Worm (Caenorhabditis elegans) whole organism, L4 larva: ENCODE measurements around the gene dcn-1.

ENCODE experiments used
- T20F7.1 ChIP-seq: fragments of 200-800 bp; sonication (Bioruptor generic); optimal IDR thresholded peaks from 2 replicates; lab custom pipeline; 2018; ENCODE audit warnings: mild to moderate bottlenecking, missing genetic modification characterization, missing compliant biosample characterization
- ceh-32 ChIP-seq: sonication (generic microtip); optimal IDR thresholded peaks from 2 replicates; lab custom pipeline; 2016; ENCODE audit warnings: mild to moderate bottlenecking, missing genetic modification characterization, missing compliant biosample characterization; ENCODE audit not compliant: poor library complexity
- dve-1 ChIP-seq: sonication (generic microtip); optimal IDR thresholded peaks from 2 replicates; lab custom pipeline; 2017; ENCODE audit warnings: antibody characterized with exemption, mild to moderate bottlenecking, missing genetic modification characterization, missing compliant biosample characterization; ENCODE audit not compliant: insufficient read depth
- lin-13 ChIP-seq: fragments of 150-350 bp; optimal IDR thresholded peaks from 2 replicates; lab custom pipeline; 2014; ENCODE audit warnings: missing biosample characterization, missing genetic modification reagents, missing genetic modification characterization
- lin-15B ChIP-seq: fragments of 150-350 bp; sonication (generic microtip); optimal IDR thresholded peaks from 3 replicates; lab custom pipeline; 2014; ENCODE audit warnings: missing biosample characterization, missing genetic modification characterization
- lin-38 ChIP-seq: fragments of 200-800 bp; sonication (Bioruptor generic); IDR thresholded peaks from 2 replicates; pipeline ENCODE4 v1.3.6; 2022; ENCODE audit warnings: missing genetic modification reagents, missing genetic modification characterization, missing compliant biosample characterization
- lsy-2 ChIP-seq, 2 experiments: fragments of 150-350 bp in 1 of 2; sonication (generic microtip) in 1 of 2; optimal IDR thresholded peaks; 2 replicates each; lab custom pipeline; 2014 to 2017; ENCODE audit warnings: missing biosample characterization in 2 of 2, missing genetic modification characterization in 2 of 2
- mdt-29 ChIP-seq: fragments of 200-800 bp; sonication (Bioruptor generic); IDR thresholded peaks from 2 replicates; pipeline ENCODE4 v1.3.6; 2022; ENCODE audit warnings: missing genetic modification reagents, missing genetic modification characterization, missing compliant biosample characterization
- mes-2 ChIP-seq: sonication (generic microtip); optimal IDR thresholded peaks from 2 replicates; lab custom pipeline; 2016; ENCODE audit warnings: missing genotype, mild to moderate bottlenecking, missing genetic modification characterization, missing compliant biosample characterization; ENCODE audit not compliant: poor library complexity, severe bottlenecking
- php-3 ChIP-seq: fragments of 200-800 bp; sonication (Bioruptor generic); IDR thresholded peaks from 2 replicates; pipeline ENCODE4 v1.3.6; 2022; ENCODE audit warnings: missing genetic modification reagents, missing genetic modification characterization, missing compliant biosample characterization

The dcn-1 gene

ce11 chrIII:4364974-4365373 lies 51.3 kb downstream of the dcn-1 start, which contains the start of gene ckb-1:
ckb-1 (plus strand) TSS chrIII:4365274.
- TF ChIP-seq lin-38 (GFP tag; lab: Robert Waterston, UW) (peak; percentile 39; the same call in 1 of the 2 replicates), lin-15B (tag; lab: Kevin White, UChicago) (no peak), mes-2 (tag; lab: Kevin White, UChicago) (peak; percentile 8), ceh-32 (tag; lab: Kevin White, UChicago) (no peak), php-3 (GFP tag; lab: Robert Waterston, UW) (no peak), mdt-29 (no peak), lsy-2 (tag; optimal IDR thresholded peaks at IDR 0.05; lab: Kevin White, UChicago) (peak in 1 of 2 experiments; percentile 7), lin-13 (GFP tag; lab: Kevin White, UChicago) (no peak), dve-1 (tag; lab: Kevin White, UChicago) (peak; percentile 15), T20F7.1 (GFP tag; lab: Kevin White, UChicago) (no peak)
